Fruit fly (Drosophila melanogaster) whole organism, adult: ENCODE measurements around the gene Diedel3.

ENCODE experiments used
- CG11617 ChIP-seq: fragments of 200-800 bp; sonication (Bioruptor generic); optimal IDR thresholded peaks from 2 replicates; lab custom pipeline; 2017; ENCODE audit warnings: mild to moderate bottlenecking, missing biosample characterization, missing genetic modification reagents, missing genetic modification characterization
- CG12768 ChIP-seq: fragments of 200-800 bp; sonication (Bioruptor generic); optimal IDR thresholded peaks from 2 replicates; lab custom pipeline; 2017; ENCODE audit warnings: missing biosample characterization, missing genetic modification characterization, mild to moderate bottlenecking, moderate library complexity, missing genetic modification reagents
- CG14711 ChIP-seq: fragments of 200-800 bp; sonication (Bioruptor generic); optimal IDR thresholded peaks from 2 replicates; lab custom pipeline; 2018; ENCODE audit warnings: missing biosample characterization, mild to moderate bottlenecking, missing genetic modification characterization, moderate library complexity
- CG7101 ChIP-seq: fragments of 200-800 bp; sonication (Bioruptor generic); optimal IDR thresholded peaks from 2 replicates; lab custom pipeline; 2018; ENCODE audit warnings: missing biosample characterization, mild to moderate bottlenecking, missing genetic modification characterization, moderate library complexity
- cnc ChIP-seq, 2 experiments: fragments of >200 bp; optimal IDR thresholded peaks; 2 replicates each; lab custom pipeline; 2017
- toe ChIP-seq: fragments of 200-800 bp; sonication (Bioruptor generic); optimal IDR thresholded peaks from 2 replicates; lab custom pipeline; 2016; ENCODE audit warnings: missing biosample characterization, missing genetic modification characterization

- no peak for TF ChIP-seq CG7101
- no peak for TF ChIP-seq cnc (optimal IDR thresholded peaks at IDR 0.05; lab: Kevin White, UChicago)
- no peak for TF ChIP-seq CG14711 (tag; lab: Kevin White, UChicago)
- no peak for TF ChIP-seq CG12768
- no peak for TF ChIP-seq CG11617 (GFP tag; lab: Kevin White, UChicago)
- no peak for TF ChIP-seq toe (GFP tag; lab: Kevin White, UChicago)
These were observed 45.5 kb upstream of the Diedel3 start for dm6 chrX:19004739-19005138.
